Worm (Caenorhabditis elegans): ENCODE results near the gene F29G6.1.

- TF ChIP-seq unc-130 (GFP tag; optimal IDR thresholded peaks at IDR 0.05) (no peak), rbr-2 (tag; optimal IDR thresholded peaks at IDR 0.05) (no peak), nhr-11 (tag; optimal IDR thresholded peaks at IDR 0.05) (no peak), lin-13 (GFP tag; optimal IDR thresholded peaks at IDR 0.05) (no peak)
These were observed 10.2 kb upstream of the F29G6.1 start for ce11 chrX:11491835-11492234.

Data from whole organism, L4 larva.